Fruit fly (Drosophila melanogaster): Measurements from ENCODE around the gene exex.

The exex gene

dm6 chr3L:7984623-7985237 is 36.7 kb downstream of the exex start (continued):
- TF ChIP-seq fd96Cb (tag; optimal IDR thresholded peaks at IDR 0.05) (no peak), CG16815 (GFP tag; optimal IDR thresholded peaks at IDR 0.05) (no peak), gsb-n (tag; optimal IDR thresholded peaks at IDR 0.05) (peak; percentile 73), bowl (GFP tag; IDR thresholded peaks at IDR 0.05) (no peak), crol (GFP tag; IDR thresholded peaks at IDR 0.05) (no peak), CG11504 (tag; optimal IDR thresholded peaks at IDR 0.05) (no peak), Gsc (GFP tag; IDR thresholded peaks at IDR 0.05) (no peak), E2f2 (GFP tag; IDR thresholded peaks at IDR 0.05) (no peak), D (optimal IDR thresholded peaks at IDR 0.05) (peak; percentile 77), D (GFP tag; optimal IDR thresholded peaks at IDR 0.05) (no peak), Usf (GFP tag; optimal IDR thresholded peaks at IDR 0.05) (no peak), CG2199 (GFP tag; IDR thresholded peaks at IDR 0.05) (no peak), CG6791 (GFP tag; IDR thresholded peaks at IDR 0.05; ENCODE audit: partially characterized antibody) (no peak), CG5180 (GFP tag; optimal IDR thresholded peaks at IDR 0.05) (peak; percentile 8), CG16863 (GFP tag; optimal IDR thresholded peaks at IDR 0.05) (no peak), lbe (GFP tag; optimal IDR thresholded peaks at IDR 0.05) (no peak), CG8388 (GFP tag; optimal IDR thresholded peaks at IDR 0.05) (no peak), Ets65A (GFP tag) (no peak)

DNA sequence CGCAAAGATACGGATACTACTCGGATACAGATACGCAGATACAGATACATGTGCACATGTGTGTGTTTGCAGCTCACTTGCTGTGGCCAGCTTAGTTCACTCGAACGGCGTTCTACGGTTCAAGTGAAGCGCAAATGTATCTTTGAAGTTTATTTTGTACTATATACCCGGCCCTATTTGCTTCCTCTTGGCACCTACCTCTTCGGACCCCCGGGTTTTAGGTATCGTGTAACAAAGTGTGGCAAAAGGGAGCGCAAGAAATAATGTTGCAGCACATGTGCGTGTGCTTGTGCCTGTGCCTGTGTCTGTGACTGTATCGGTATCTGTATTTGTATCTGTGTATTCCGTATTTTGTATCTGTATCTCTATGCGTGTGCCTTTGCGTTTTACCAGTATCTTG is 40.4 kb downstream of the exex start:
- TF ChIP-seq sqz (GFP tag; optimal IDR thresholded peaks at IDR 0.05): no peak
- TF ChIP-seq HLHmδ (GFP tag; optimal IDR thresholded peaks at IDR 0.05): peak; percentile 33
- TF ChIP-seq danr (GFP tag; IDR thresholded peaks at IDR 0.05): no peak
- TF ChIP-seq row (GFP tag; IDR thresholded peaks at IDR 0.05): no peak
- TF ChIP-seq abd-A (tag; optimal IDR thresholded peaks at IDR 0.05): no peak
- TF ChIP-seq CG18764 (GFP tag; optimal IDR thresholded peaks at IDR 0.05): no peak
- no peak for TF ChIP-seq sens (GFP tag)
- peak; percentile 59 for TF ChIP-seq twi (tag; optimal IDR thresholded peaks at IDR 0.05)
- TF ChIP-seq CG13894 (tag; optimal IDR thresholded peaks at IDR 0.05): peak; percentile 83
- peak; percentile 56; the same call in 1 of the 3 replicates for TF ChIP-seq CG2199 (GFP tag; IDR thresholded peaks at IDR 0.05)
- 0 out of 3 replicates have a peak, but pooled peaks have one; percentile 35 for TF ChIP-seq z (GFP tag; IDR thresholded peaks at IDR 0.05)
- no peak for TF ChIP-seq jumu (GFP tag; optimal IDR thresholded peaks at IDR 0.05)
- TF ChIP-seq toy (GFP tag; IDR thresholded peaks at IDR 0.05): 0 out of 2 replicates have a peak, but pooled peaks have one; percentile 11
- TF ChIP-seq klu (GFP tag; IDR thresholded peaks at IDR 0.05): no peak
- TF ChIP-seq ci (GFP tag; IDR thresholded peaks at IDR 0.05): no peak
- peak; percentile 84 for TF ChIP-seq cg (GFP tag; optimal IDR thresholded peaks at IDR 0.05)
- TF ChIP-seq CG15479 (GFP tag; optimal IDR thresholded peaks at IDR 0.05): peak; percentile 96
- peak; percentile 53 for TF ChIP-seq Lpt (GFP tag; optimal IDR thresholded peaks at IDR 0.05)

dm6 chr3L:7988828-7989673 is 41.1 kb downstream of the exex start:
- TF ChIP-seq PHDP (tag; optimal IDR thresholded peaks at IDR 0.05): peak; percentile 72
- TF ChIP-seq bab2 (GFP tag; optimal IDR thresholded peaks at IDR 0.05): no peak
- no peak for TF ChIP-seq gt (GFP tag; IDR thresholded peaks at IDR 0.05)
- peak; percentile 57 for TF ChIP-seq esg (GFP tag; conservative IDR thresholded peaks at IDR 0.05)
- TF ChIP-seq caup (GFP tag; optimal IDR thresholded peaks at IDR 0.05; ENCODE audit: severe bottlenecking): peak; percentile 9
- no peak for TF ChIP-seq tna (GFP tag; IDR thresholded peaks at IDR 0.05; ENCODE audit: partially characterized antibody)
- peak; percentile 61 for TF ChIP-seq Hr3 (GFP tag; optimal IDR thresholded peaks at IDR 0.05)
- no peak for TF ChIP-seq CG6683 (GFP tag; optimal IDR thresholded peaks at IDR 0.05)
- no peak for TF ChIP-seq vnd (GFP tag; IDR thresholded peaks at IDR 0.05; ENCODE audit: partially characterized antibody)
- no peak for TF ChIP-seq CG9876 (GFP tag; optimal IDR thresholded peaks at IDR 0.05)
- TF ChIP-seq CG14014 (GFP tag; IDR thresholded peaks at IDR 0.05): peak; percentile 41; the same call in 1 of the 2 replicates
- no peak for TF ChIP-seq CG12942 (GFP tag; optimal IDR thresholded peaks at IDR 0.05)
- TF ChIP-seq CG8944 (GFP tag; optimal IDR thresholded peaks at IDR 0.05): no peak

Measured in whole organism, embryonic.